Fruit fly (Drosophila melanogaster) S2 (cell line): ENCODE data around the gene Rab9Db.
"Not testable (repeated sequence)": the region's sequence is repeated elsewhere in the genome, so short reads cannot be mapped to it uniquely, and the experiment has no call there.

Experiments used
- CG8478 ChIP-seq: fragments of >200 bp; optimal IDR thresholded peaks from 2 replicates; lab custom pipeline; 2018
- CTCF ChIP-seq, 2 experiments: fragments of >200 bp; optimal IDR thresholded peaks; 2 replicates each; lab custom pipeline; 2018

The Rab9Db gene

DNA sequence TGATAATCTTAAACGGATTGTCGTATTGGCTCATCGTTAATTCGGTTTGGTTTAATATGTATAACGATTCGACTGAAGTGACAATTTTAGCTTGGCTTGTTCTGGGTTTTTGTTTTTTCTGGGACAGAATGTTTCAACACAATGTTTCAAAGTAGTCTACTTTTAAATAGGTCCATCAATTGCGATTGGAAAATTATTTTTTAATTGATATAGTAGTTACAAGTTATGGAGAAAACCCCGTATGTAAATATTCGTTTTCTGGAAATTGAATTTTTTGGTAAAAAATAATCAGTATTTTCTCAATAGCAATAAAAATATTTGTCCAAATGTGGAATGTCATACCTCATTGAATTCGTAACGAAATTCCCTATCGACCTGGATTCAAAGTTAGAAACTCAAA is at the start of gene Rab9Db:
Rab9Db (minus strand) TSS at position 101 of the 400 bp plus-strand sequence.
- TF ChIP-seq CG8478 (lab: Kevin White, UChicago); CTCF (optimal IDR thresholded peaks at IDR 0.05; lab: Kevin White, UChicago): not testable (repeated sequence)

DNA sequence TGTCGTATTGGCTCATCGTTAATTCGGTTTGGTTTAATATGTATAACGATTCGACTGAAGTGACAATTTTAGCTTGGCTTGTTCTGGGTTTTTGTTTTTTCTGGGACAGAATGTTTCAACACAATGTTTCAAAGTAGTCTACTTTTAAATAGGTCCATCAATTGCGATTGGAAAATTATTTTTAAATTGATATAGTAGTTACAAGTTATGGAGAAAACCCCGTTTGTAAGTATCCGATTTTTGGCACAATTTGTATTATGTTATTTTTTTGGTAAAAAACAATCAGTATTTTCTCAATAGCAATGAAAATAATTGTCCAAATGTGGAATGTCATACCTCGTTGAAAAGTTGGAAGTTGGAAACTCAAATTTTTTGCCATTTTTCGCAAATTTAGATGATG is 38.7 kb upstream of the Rab9Db start, which contains the start of gene Rab9E:
Rab9E (minus strand) TSS at position 101 of the 400 bp plus-strand sequence.
- not testable (repeated sequence) for TF ChIP-seq CG8478 (lab: Kevin White, UChicago); CTCF (optimal IDR thresholded peaks at IDR 0.05; lab: Kevin White, UChicago)

DNA sequence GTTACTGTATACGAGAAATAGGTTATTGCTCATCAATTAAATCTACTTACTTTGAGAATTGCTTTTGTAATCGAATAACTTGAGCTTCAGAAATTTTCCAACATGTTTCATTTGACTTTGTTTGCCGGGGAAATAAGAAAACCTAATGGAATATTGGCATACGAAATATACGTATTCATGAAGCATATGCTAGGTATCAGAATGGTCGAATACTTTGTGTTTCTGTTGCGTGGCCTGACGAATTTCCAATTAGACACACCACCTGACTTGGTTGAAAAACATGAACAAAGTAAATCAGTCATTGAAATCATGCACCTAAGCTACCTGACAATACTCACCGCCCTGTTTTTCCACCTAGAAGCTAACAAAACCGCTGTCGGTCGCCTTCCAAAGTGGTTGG is 34.4 kb upstream of the Rab9Db start, which contains the start of gene CG2111:
CG2111 (plus strand) TSS at position 301 of the 400 bp plus-strand sequence.
- no peak for TF ChIP-seq CG8478 (lab: Kevin White, UChicago)
- TF ChIP-seq CTCF (optimal IDR thresholded peaks at IDR 0.05; lab: Kevin White, UChicago) = no peak

DNA sequence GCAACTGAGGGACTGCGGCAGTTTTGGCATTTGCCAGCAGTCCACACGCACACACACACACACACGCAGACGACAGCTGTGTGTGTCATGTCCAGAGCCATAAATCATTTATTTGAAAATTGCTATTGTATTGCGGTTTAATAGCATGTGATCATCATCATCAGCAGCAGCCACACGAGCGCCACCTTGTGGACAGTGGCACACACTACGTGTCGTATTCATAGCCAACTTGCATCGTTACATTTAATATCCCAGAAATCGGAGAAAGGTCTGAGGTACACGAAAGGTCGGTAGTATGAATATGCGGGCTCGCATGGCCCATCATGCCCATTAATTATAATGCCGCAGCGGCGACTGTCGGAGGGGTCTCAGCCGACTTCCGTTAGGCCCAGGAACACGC is 33.2 kb upstream of the Rab9Db start:
- TF ChIP-seq CTCF (optimal IDR thresholded peaks at IDR 0.05; lab: Kevin White, UChicago) = peak; percentile 62
- no peak for TF ChIP-seq CG8478 (lab: Kevin White, UChicago)

DNA sequence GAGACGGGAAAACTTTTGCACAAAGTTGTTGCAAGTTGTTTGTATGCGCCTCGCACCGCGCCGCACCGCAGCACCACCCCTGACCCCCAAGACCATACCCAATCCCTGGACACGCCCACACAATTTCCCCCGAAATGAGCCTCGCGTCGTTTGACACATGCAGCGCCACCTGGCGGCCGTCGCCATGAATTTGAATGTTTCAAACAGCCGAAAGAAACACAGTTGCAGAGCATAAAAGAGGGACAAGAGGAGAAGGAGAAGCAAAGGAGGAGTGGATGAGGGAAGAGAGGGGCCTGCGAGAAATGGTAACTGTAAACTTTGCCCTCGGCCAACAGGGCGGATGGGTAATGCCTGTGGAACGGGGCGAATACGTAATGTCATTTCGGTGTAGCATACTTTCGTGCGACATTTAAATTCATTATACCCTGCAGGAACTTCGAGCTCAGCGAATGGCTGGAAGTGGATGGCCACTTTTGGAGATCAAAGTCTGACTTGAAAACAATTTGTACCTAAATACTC is 19.3 kb upstream of the Rab9Db start:
- peak; percentile 55 to 80 for TF ChIP-seq CTCF (optimal IDR thresholded peaks at IDR 0.05; lab: Kevin White, UChicago)
- TF ChIP-seq CG8478 (lab: Kevin White, UChicago) = no peak

DNA sequence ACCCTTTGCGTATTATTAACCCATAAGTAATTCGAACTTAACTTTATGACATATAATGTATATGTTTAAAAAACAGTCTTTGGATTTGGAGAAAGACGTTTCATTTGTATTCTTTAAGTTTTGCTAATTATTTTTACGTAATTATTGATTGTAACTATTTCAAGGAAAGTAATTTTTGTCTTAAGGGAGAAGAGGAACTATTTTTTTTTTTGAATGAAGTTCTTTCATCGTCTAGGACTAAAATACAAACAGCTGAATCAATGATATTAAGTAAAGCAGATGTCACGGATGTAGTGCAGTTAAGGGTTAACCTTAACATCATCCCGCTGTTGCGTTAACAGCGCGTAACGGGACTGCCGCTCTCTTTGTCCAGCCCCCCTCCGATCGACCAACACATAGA is 5.8 kb upstream of the Rab9Db start:
- no peak for TF ChIP-seq CTCF (optimal IDR thresholded peaks at IDR 0.05; lab: Kevin White, UChicago)
- TF ChIP-seq CG8478 (lab: Kevin White, UChicago) = no peak

DNA sequence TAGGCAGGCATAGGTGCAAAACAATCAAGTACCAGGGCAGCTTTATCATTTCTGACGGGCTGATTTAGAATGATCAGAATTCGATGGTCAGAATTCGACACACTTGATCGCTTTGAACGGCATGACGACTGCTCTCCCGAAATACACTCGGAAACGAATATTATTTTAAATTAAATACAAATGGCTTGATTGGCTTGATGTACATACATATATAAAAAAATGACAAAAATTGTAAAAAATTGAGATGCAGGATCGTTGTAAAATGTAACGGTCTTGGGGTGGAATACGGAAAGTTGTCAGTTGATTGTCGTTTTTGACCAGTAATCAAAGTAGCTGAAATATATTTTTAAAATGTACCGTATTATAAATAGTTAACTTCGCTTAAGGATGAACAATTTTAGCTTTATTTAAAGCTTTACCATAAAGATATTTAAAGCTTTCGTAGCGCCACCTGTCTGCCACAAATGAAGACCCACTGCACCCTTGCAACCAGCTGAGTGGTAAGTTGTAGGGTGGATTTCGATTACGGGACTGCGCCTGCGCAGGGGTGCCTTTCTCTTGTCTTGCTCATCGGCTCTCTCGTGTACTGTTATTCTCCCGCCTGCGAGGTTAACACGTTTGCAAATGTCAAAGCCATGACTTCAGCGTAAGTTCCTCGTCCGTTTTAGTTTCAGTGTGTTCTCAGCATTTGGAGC is 4.2 kb upstream of the Rab9Db start, which contains the start of the genes CG9806 and X11Lbeta:
CG9806 (minus strand) TSS at position 51 of the 695 bp plus-strand sequence.
X11Lbeta (plus strand) TSS at position 676 of the 695 bp plus-strand sequence.
- TF ChIP-seq CG8478 (lab: Kevin White, UChicago) (no peak), CTCF (optimal IDR thresholded peaks at IDR 0.05; lab: Kevin White, UChicago) (peak; percentile 25 to 47)

DNA sequence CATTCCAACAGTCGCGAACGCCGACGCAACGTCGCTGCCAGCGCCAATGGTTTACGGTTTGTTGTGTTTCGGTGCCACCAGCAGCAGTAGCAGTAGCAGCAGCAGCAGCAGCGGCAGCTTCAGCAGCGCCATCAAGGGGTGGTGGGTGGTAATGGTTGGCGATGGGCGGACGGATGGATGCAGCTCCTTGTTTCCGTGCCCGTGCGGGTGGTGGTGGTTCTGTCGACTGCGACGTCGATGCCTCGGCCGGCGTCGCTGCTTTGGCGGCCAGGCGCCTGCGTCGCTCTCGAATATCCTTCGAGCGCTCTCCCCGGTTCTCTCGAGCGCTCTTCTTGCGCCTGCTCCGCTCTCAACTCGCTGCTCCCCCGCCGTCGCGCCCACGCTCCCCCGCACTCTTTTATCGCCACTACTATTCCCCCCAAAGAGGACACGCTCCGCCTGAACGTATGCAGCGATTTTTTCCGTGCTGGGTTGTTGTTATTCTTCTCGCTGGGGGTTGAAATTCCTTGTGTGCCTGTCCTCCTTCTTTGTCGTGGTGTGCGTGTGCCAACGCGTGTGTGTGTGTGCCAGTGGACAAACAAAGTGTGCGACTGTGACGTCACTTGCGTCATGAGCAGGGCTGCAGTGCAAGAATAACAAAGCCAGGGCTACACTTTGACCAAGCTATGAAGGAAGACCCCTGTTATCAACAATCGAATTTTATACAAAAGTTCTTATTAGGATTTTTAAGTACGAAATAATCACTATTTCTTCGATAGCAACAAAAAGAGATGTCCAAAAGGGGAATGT is 1.6 kb downstream of the Rab9Db start:
- TF ChIP-seq CG8478 (lab: Kevin White, UChicago) = no peak
- TF ChIP-seq CTCF (optimal IDR thresholded peaks at IDR 0.05; lab: Kevin White, UChicago) = no peak

DNA sequence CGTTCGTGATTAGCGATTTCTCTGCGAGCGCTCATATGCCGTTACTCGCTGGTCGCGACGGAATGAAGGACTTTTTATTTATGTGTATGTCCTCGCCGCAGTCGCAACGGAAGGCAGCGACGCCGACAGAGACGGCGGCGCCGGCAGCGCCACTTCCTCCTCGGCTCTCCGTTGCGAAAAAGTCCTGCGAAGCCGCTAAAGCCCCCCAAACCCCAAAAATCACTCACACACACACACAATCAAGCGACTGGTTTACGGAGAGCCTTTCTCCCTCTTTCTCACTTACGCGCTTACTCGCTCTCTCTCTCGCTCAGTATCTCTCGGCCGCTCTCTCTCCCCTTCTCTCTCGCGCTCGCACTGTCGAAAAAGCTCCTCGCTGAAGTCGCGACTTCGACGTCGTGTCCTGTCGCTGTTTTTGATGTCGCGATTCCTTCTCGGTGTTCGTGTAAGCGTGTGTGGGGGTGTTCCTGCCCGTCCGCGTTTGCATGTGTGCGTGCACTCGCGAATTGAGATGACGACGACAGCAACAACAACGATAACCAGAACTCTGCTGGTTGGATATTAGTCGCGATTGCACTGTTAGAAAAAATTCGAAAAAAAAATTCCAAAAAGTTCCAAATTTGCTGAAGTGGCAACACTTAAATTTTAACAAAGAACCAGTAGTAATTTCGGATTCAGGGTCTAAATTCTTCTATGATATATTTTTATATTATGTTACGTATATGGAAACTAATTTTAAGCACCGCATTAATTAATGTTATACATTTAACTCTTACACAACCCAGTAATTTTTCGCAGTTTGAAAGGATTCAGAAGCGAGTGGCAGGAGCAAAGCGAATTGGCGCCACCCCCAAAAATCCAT is 2.6 kb downstream of the Rab9Db start, which contains the start of gene CG43347:
CG43347 (minus strand) TSS at position 47 of the 862 bp plus-strand sequence.
- TF ChIP-seq CG8478 (lab: Kevin White, UChicago) = no peak
- TF ChIP-seq CTCF (optimal IDR thresholded peaks at IDR 0.05; lab: Kevin White, UChicago) = no peak

DNA sequence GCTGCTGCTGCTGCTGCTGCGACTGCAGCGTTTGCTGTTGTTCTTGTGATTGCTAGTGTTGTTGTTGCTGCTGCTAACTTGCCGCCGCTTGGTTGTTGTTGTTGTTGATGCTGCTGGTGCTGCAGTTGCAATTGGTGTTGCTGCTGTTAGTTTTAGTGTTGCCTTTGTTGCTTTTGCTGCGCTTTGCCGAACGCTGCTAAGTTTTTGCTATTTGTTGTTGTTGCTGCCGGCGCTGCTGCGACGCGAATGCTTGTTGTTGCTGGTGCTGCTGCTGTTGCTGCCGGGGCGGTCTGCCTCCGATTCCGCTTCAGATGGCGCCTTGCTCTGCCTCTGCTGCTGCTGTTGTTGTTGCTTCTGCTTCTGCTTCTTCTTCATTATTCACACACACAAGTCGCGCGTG is 4.5 kb downstream of the Rab9Db start:
- TF ChIP-seq CG8478 (lab: Kevin White, UChicago) = no peak
- no peak for TF ChIP-seq CTCF (optimal IDR thresholded peaks at IDR 0.05; lab: Kevin White, UChicago)

DNA sequence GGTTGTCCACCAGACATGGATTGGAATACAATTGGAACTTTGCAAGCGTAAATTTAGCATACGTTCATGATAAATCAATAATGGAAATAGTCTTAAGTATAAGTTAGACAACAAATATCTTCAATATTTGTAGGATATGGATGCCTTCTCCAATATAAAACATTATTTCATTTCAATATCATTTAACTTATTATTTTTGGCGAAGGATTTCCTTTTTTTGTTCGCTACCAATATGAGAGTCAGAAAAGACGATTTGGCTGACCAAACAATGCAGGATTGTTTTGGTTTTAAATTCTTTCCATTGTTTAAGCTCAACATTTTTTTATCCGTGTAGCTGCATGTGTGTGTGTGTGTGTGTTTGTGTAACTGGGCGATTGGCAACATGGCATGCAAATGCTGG is 7.8 kb downstream of the Rab9Db start:
- TF ChIP-seq CTCF (optimal IDR thresholded peaks at IDR 0.05; lab: Kevin White, UChicago) (no peak), CG8478 (lab: Kevin White, UChicago) (no peak)

DNA sequence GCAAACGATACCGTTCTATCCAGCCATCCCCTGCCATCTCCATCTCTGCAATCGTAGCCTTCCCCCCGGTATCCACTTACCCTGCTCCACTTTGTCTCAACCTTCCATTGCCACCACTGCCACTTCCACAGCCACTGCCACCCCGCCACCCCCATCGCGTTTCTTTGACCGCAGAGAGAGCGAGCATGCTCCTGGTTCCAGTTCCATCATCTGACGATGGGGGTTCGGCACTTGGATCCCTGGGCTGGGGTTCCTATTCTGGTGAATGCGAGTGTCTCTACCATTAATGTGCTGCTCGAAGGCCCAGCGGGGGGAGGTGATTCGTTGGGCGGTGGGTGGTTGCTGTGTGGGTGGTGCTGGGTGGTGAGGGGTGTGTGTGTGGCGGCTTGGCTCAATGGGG is 9.5 kb downstream of the Rab9Db start:
- TF ChIP-seq CG8478 (lab: Kevin White, UChicago) (no peak), CTCF (optimal IDR thresholded peaks at IDR 0.05; lab: Kevin White, UChicago) (no peak)

DNA sequence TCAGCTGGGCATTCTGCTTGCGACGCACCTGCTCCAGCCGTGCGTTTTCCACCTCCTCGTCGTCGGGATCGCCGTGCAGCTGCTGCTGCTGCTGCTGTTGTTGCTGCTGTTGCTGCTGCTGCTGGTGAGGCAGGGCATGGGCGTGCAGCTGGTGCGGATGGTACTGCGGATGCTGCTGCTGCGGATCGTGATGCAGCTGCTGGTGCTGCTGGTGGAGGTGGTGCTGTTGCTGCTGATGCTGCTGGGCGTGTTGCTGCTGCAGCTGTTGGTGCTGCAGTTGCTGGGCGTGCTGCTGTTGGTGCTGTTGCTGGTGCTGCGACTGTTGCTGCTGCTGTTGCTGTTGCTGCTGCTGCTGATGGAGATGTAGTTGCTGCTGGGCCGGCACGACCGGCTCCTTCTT is 15.4 kb downstream of the Rab9Db start:
- no peak for TF ChIP-seq CTCF (optimal IDR thresholded peaks at IDR 0.05; lab: Kevin White, UChicago)
- TF ChIP-seq CG8478 (lab: Kevin White, UChicago) = no peak
